Fruit fly (Drosophila melanogaster): ENCODE measurements around the gene mthl8.

Gene mthl8

dm6 chr3L:69310-69709 is 47.1 kb downstream of the mthl8 start:
- TF ChIP-seq CG6792 (GFP tag; optimal IDR thresholded peaks at IDR 0.05) (no peak), Hr39 (GFP tag; optimal IDR thresholded peaks at IDR 0.05) (no peak), CG10669 (GFP tag; optimal IDR thresholded peaks at IDR 0.05) (no peak), Eip75B (GFP tag; optimal IDR thresholded peaks at IDR 0.05) (peak; percentile 17), Ets21C (GFP tag; optimal IDR thresholded peaks at IDR 0.05) (no peak), CG8632 (GFP tag; optimal IDR thresholded peaks at IDR 0.05) (no peak), CG9139 (GFP tag; optimal IDR thresholded peaks at IDR 0.05) (peak; percentile 54), CG6163 (GFP tag; IDR thresholded peaks at IDR 0.05) (peak; percentile 72), Eip78C (GFP tag) (no peak), Sox14 (GFP tag; optimal IDR thresholded peaks at IDR 0.05) (no peak), CG6808 (GFP tag; optimal IDR thresholded peaks at IDR 0.05) (peak; percentile 56), Blimp-1 (GFP tag; optimal IDR thresholded peaks at IDR 0.05) (no peak), Eip93F (GFP tag; optimal IDR thresholded peaks at IDR 0.05) (no peak), pdm3 (GFP tag; optimal IDR thresholded peaks at IDR 0.05) (no peak), lz (GFP tag; optimal IDR thresholded peaks at IDR 0.05) (no peak), Ets96B (tag; optimal IDR thresholded peaks at IDR 0.05) (peak; percentile 39), CG10631 (GFP tag; optimal IDR thresholded peaks at IDR 0.05) (no peak), ss (GFP tag; optimal IDR thresholded peaks at IDR 0.05) (peak; percentile 63 to 78), fd59A (GFP tag; optimal IDR thresholded peaks at IDR 0.05) (peak; percentile 14), CG11762 (GFP tag; optimal IDR thresholded peaks at IDR 0.05; ENCODE audit: insufficient read depth) (no peak), Hr38 (GFP tag; optimal IDR thresholded peaks at IDR 0.05) (no peak), CG8119 (GFP tag; IDR thresholded peaks at IDR 0.05) (no peak), CG4318 (GFP tag; optimal IDR thresholded peaks at IDR 0.05) (no peak), Sox15 (GFP tag; optimal IDR thresholded peaks at IDR 0.05) (no peak), CG1621 (tag; optimal IDR thresholded peaks at IDR 0.05) (peak; percentile 37), svp (GFP tag) (peak; percentile 48), CG34406 (GFP tag; optimal IDR thresholded peaks at IDR 0.05) (no peak), eg (GFP tag; IDR thresholded peaks at IDR 0.05) (no peak), CG16779 (tag; optimal IDR thresholded peaks at IDR 0.05) (peak; percentile 3), CG3919 (GFP tag; optimal IDR thresholded peaks at IDR 0.05) (no peak), vri (GFP tag; optimal IDR thresholded peaks at IDR 0.05) (peak; percentile 2), CG3032 (tag; optimal IDR thresholded peaks at IDR 0.05) (peak; percentile 28), CG11294 (GFP tag; IDR thresholded peaks at IDR 0.05) (no peak), Hr4 (GFP tag; optimal IDR thresholded peaks at IDR 0.05) (no peak), Gug (GFP tag; IDR thresholded peaks at IDR 0.05) (no peak), Smox (GFP tag; optimal IDR thresholded peaks at IDR 0.05) (no peak), achi (GFP tag; optimal IDR thresholded peaks at IDR 0.05) (no peak), CG32006 (GFP tag; optimal IDR thresholded peaks at IDR 0.05) (no peak), fd85E (GFP tag; optimal IDR thresholded peaks at IDR 0.05) (no peak), net (GFP tag; optimal IDR thresholded peaks at IDR 0.05) (no peak), topi (GFP tag; optimal IDR thresholded peaks at IDR 0.05) (no peak), CG6276 (GFP tag; optimal IDR thresholded peaks at IDR 0.05) (no peak), CG11902 (GFP tag; optimal IDR thresholded peaks at IDR 0.05) (no peak), CG6854 (GFP tag; optimal IDR thresholded peaks at IDR 0.05) (peak; percentile 28), fkh (GFP tag; optimal IDR thresholded peaks at IDR 0.05) (no peak), cyc (GFP tag; optimal IDR thresholded peaks at IDR 0.05) (no peak), CG7368 (GFP tag; optimal IDR thresholded peaks at IDR 0.05) (no peak), esn (GFP tag; optimal IDR thresholded peaks at IDR 0.05) (no peak), CG15336 (GFP tag; IDR thresholded peaks at IDR 0.05) (no peak), Met (GFP tag; optimal IDR thresholded peaks at IDR 0.05) (no peak), OdsH (GFP tag; optimal IDR thresholded peaks at IDR 0.05) (no peak), spab (GFP tag; optimal IDR thresholded peaks at IDR 0.05) (peak; percentile 47), CG31627 (GFP tag; optimal IDR thresholded peaks at IDR 0.05) (no peak)

Data from whole organism, prepupa.